Worm (Caenorhabditis elegans) whole organism, midembryonic: Measurements from ENCODE around the gene lir-3.

Experiments
- flt-1 ChIP-seq: fragments of 200-800 bp; sonication (Bioruptor generic); IDR thresholded peaks from 2 replicates; pipeline ENCODE4 v1.3.6; 2022; ENCODE audit warnings: missing genetic modification characterization, missing compliant biosample characterization
- tab-1 ChIP-seq: fragments of 200-800 bp; sonication (Bioruptor generic); IDR thresholded peaks from 2 replicates; pipeline ENCODE4 v1.3.6; 2022; ENCODE audit warnings: missing genetic modification characterization, missing compliant biosample characterization

- TF ChIP-seq tab-1 (no peak), flt-1 (GFP tag; lab: Robert Waterston, UW) (no peak)
Observed at ce11 chrII:11175347-11175746, 9.3 kb downstream of the lir-3 start.
